Worm (Caenorhabditis elegans) whole organism, young adult: Measurements from ENCODE around the gene gbf-1.

Experiments used
- ama-1 ChIP-seq, 3 experiments: fragments of 150-350 bp in 1 of 3; sonication (generic microtip) in 2 of 3; optimal IDR thresholded peaks; 2 replicates each; lab custom pipeline; 2014 to 2018; ENCODE audit warnings: missing biosample characterization in 2 of 3, missing genetic modification characterization in 2 of 3, missing genetic modification reagents in 2 of 3
- bed-2 ChIP-seq: fragments of 200-800 bp; sonication (Bioruptor generic); IDR thresholded peaks from 2 replicates; pipeline ENCODE4 v1.3.6; 2022; ENCODE audit warnings: missing genetic modification reagents, missing genetic modification characterization, missing compliant biosample characterization
- cebp-2 ChIP-seq: fragments of 200-800 bp; sonication (Bioruptor generic); IDR thresholded peaks from 2 replicates; pipeline ENCODE4 v1.3.6; 2022; ENCODE audit warnings: missing genetic modification characterization, missing compliant biosample characterization
- him-1 ChIP-seq: sonication (generic microtip); optimal IDR thresholded peaks from 2 replicates; lab custom pipeline; 2016; ENCODE audit warnings: missing genotype, missing genetic modification reagents, missing genetic modification characterization, missing compliant biosample characterization
- nfya-1 ChIP-seq: sonication (generic microtip); optimal IDR thresholded peaks from 2 replicates; lab custom pipeline; 2017; ENCODE audit warnings: antibody characterized with exemption, missing compliant biosample characterization, missing genetic modification characterization, borderline replicate concordance; ENCODE audit not compliant: insufficient read depth
- pha-4 ChIP-seq: fragments of 150-350 bp; sonication (generic microtip); optimal IDR thresholded peaks from 2 replicates; lab custom pipeline; 2014; ENCODE audit warnings: missing biosample characterization, missing genetic modification reagents, missing genetic modification characterization
- zfh-2 ChIP-seq: fragments of 200-800 bp; sonication (Bioruptor generic); conservative IDR thresholded peaks from 2 replicates; pipeline ENCODE4 v1.3.6; 2022; ENCODE audit warnings: missing genetic modification reagents, missing genetic modification characterization, missing compliant biosample characterization
- zim-3 ChIP-seq: sonication (generic microtip); optimal IDR thresholded peaks from 2 replicates; lab custom pipeline; 2017; ENCODE audit warnings: mild to moderate bottlenecking, missing genetic modification characterization, moderate library complexity, missing compliant biosample characterization

- TF ChIP-seq bed-2 (GFP tag; lab: Robert Waterston, UW) (0 out of 2 replicates have a peak, but pooled peaks have one; percentile 46), pha-4 (no peak), zfh-2 (no peak), him-1 (peak; percentile 32), nfya-1 (tag; lab: Kevin White, UChicago) (no peak), cebp-2 (GFP tag; lab: Robert Waterston, UW) (no peak), zim-3 (tag; lab: Kevin White, UChicago) (no peak), ama-1 (optimal IDR thresholded peaks at IDR 0.05; lab: Kevin White, UChicago) (no peak), ama-1 (GFP tag; optimal IDR thresholded peaks at IDR 0.05; lab: Kevin White, UChicago) (no peak)
Observed at ce11 chrIII:11746718-11747117, 26.8 kb downstream of the gbf-1 start, which contains the start of gene mrt-2.
